Worm (Caenorhabditis elegans): ENCODE results near the gene ZC155.2.

ce11 chrIII:5206861-5207414, 11.8 kb upstream of the ZC155.2 start, which contains the start of gene morc-1:
- no peak for TF ChIP-seq pha-4 (tag; optimal IDR thresholded peaks at IDR 0.05)
- no peak for TF ChIP-seq ztf-11 (tag; optimal IDR thresholded peaks at IDR 0.05)
- no peak for TF ChIP-seq bed-3 (GFP tag; optimal IDR thresholded peaks at IDR 0.05)
- TF ChIP-seq mls-2 (tag; optimal IDR thresholded peaks at IDR 0.05) = no peak
- no peak for TF ChIP-seq lin-13 (tag; optimal IDR thresholded peaks at IDR 0.05)
- TF ChIP-seq mab-5 (tag; optimal IDR thresholded peaks at IDR 0.05) = no peak
- TF ChIP-seq unc-62 (GFP tag; optimal IDR thresholded peaks at IDR 0.05) = no peak
- TF ChIP-seq hlh-1 (tag; optimal IDR thresholded peaks at IDR 0.05) = no peak
- no peak for TF ChIP-seq unc-39 (tag; optimal IDR thresholded peaks at IDR 0.05)
- TF ChIP-seq snpc-4 (tag; optimal IDR thresholded peaks at IDR 0.05) = no peak
